Fruit fly (Drosophila melanogaster): Measurements from ENCODE around the gene CG10413.

DNA sequence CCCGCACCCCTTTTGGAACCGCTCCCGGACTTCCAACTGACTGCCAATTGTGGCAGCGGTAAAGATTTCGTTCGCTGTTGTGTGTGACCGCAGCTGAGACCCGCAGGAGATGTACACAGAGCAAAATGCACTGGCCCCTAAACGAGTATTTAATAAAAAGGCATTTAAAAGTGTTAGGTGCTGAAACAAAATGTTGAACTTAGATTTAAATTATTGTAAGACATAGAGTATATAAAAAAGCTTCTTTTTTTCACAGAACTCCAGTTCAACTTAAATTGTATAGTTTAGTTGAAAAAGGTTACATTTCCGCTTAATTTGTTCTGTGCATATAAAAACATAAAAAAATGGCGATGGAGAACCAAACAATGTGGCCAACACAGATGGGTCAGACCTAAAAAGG, 23.1 kb upstream of the CG10413 start:
- TF ChIP-seq brk (GFP tag; optimal IDR thresholded peaks at IDR 0.05) (no peak), Vsx2 (GFP tag; optimal IDR thresholded peaks at IDR 0.05; ENCODE audit: partially characterized antibody) (no peak), psq (GFP tag; optimal IDR thresholded peaks at IDR 0.05) (peak; percentile 59), br (GFP tag; optimal IDR thresholded peaks at IDR 0.05) (peak; percentile 64), CrebA (GFP tag; optimal IDR thresholded peaks at IDR 0.05; ENCODE audit: borderline replicate concordance) (no peak), Dfd (GFP tag; optimal IDR thresholded peaks at IDR 0.05) (no peak), Myc (optimal IDR thresholded peaks at IDR 0.05) (no peak)

All from whole organism, wandering third instar larva.